Worm (Caenorhabditis elegans): ENCODE results near the gene natc-1.

Gene natc-1

ce11 chrV:8500348-8500747 is 38.2 kb downstream of the natc-1 start (continued):
- TF ChIP-seq B0019.2 (GFP tag; conservative IDR thresholded peaks at IDR 0.05), result peak; percentile 92
- TF ChIP-seq sdz-38 (tag; optimal IDR thresholded peaks at IDR 0.05), result peak; percentile 77
- TF ChIP-seq madf-8 (GFP tag; conservative IDR thresholded peaks at IDR 0.05), result peak; percentile 84
- peak; percentile 98 for TF ChIP-seq Y79H2A.3 (GFP tag; conservative IDR thresholded peaks at IDR 0.05)
- peak; percentile 98 for TF ChIP-seq attf-5 (GFP tag; optimal IDR thresholded peaks at IDR 0.05)
- peak; percentile 55 for TF ChIP-seq F55B11.4 (tag; optimal IDR thresholded peaks at IDR 0.05; ENCODE audit: borderline replicate concordance, insufficient read depth)
- TF ChIP-seq sptf-2 (GFP tag; optimal IDR thresholded peaks at IDR 0.05), result peak; percentile 100
- peak; percentile 98 for TF ChIP-seq ccch-3 (GFP tag; optimal IDR thresholded peaks at IDR 0.05)
- TF ChIP-seq mel-28 (tag; optimal IDR thresholded peaks at IDR 0.05; ENCODE audit: borderline replicate concordance), result peak; percentile 94
- peak; percentile 97 for TF ChIP-seq ZK185.1 (tag; optimal IDR thresholded peaks at IDR 0.05; ENCODE audit: poor library complexity, severe bottlenecking)
- TF ChIP-seq ceh-91 (GFP tag; IDR thresholded peaks at IDR 0.05), result peak; percentile 78
- TF ChIP-seq him-1 (tag; optimal IDR thresholded peaks at IDR 0.05), result peak; percentile 100
- peak; percentile 99 for TF ChIP-seq snpc-3.4 (tag; optimal IDR thresholded peaks at IDR 0.05)
- TF ChIP-seq ceh-27 (GFP tag; optimal IDR thresholded peaks at IDR 0.05), result peak; percentile 99
- peak; percentile 100 for TF ChIP-seq F57A8.1 (GFP tag; optimal IDR thresholded peaks at IDR 0.05)
- TF ChIP-seq hlh-12 (tag; optimal IDR thresholded peaks at IDR 0.05), result peak; percentile 94
- peak; percentile 97 for TF ChIP-seq lin-54 (GFP tag; optimal IDR thresholded peaks at IDR 0.05)
- TF ChIP-seq ztf-22 (GFP tag; optimal IDR thresholded peaks at IDR 0.05), result peak; percentile 99
- TF ChIP-seq D2030.7 (GFP tag; IDR thresholded peaks at IDR 0.05), result peak; percentile 93
- TF ChIP-seq tbx-9 (tag; optimal IDR thresholded peaks at IDR 0.05; ENCODE audit: borderline replicate concordance), result peak; percentile 100
- TF ChIP-seq rcor-1 (GFP tag; IDR thresholded peaks at IDR 0.05), result peak; percentile 98
- TF ChIP-seq tlf-1 (GFP tag; optimal IDR thresholded peaks at IDR 0.05), result peak; percentile 96
- peak; percentile 100 for TF ChIP-seq fkh-3 (tag; optimal IDR thresholded peaks at IDR 0.05)
- TF ChIP-seq F22D6.2 (tag; optimal IDR thresholded peaks at IDR 0.05), result peak; percentile 91
- peak; percentile 100 for TF ChIP-seq F52B5.7 (tag; optimal IDR thresholded peaks at IDR 0.05)
- TF ChIP-seq mcd-1 (GFP tag; IDR thresholded peaks at IDR 0.05), result peak; percentile 93
- TF ChIP-seq snpc-4 (GFP tag; optimal IDR thresholded peaks at IDR 0.05), result peak; percentile 99
- peak; percentile 99 to 100 (median 100) for TF ChIP-seq snpc-4 (tag; optimal IDR thresholded peaks at IDR 0.05)
- peak; percentile 94 for TF ChIP-seq Y53F4B.3 (GFP tag; IDR thresholded peaks at IDR 0.05)
- peak; percentile 93 for TF ChIP-seq C06A6.2 (GFP tag; conservative IDR thresholded peaks at IDR 0.05)
- TF ChIP-seq F10E7.11 (tag; optimal IDR thresholded peaks at IDR 0.05), result peak; percentile 100
- peak; percentile 94 for TF ChIP-seq K12H6.12 (tag; optimal IDR thresholded peaks at IDR 0.05)
- peak; percentile 99 for TF ChIP-seq F57C9.4 (tag; optimal IDR thresholded peaks at IDR 0.05)
- peak; percentile 100 for TF ChIP-seq repo-1 (tag; optimal IDR thresholded peaks at IDR 0.05)
- peak; percentile 28 for TF ChIP-seq unc-62 (GFP tag; optimal IDR thresholded peaks at IDR 0.05)
- TF ChIP-seq hsf-1 (GFP tag; IDR thresholded peaks at IDR 0.05), result peak; percentile 93
- TF ChIP-seq Y67H2A.10 (GFP tag; conservative IDR thresholded peaks at IDR 0.05), result peak; percentile 89
- peak; percentile 82 for TF ChIP-seq lsl-1 (GFP tag; optimal IDR thresholded peaks at IDR 0.05)
- peak; percentile 85 for TF ChIP-seq hlh-26 (GFP tag; conservative IDR thresholded peaks at IDR 0.05)

ce11 chrV:8507324-8507723 is 45.2 kb downstream of the natc-1 start, which contains the start of gene ZK994.6:
TSS of gene ZK994.6 (minus strand) at chrV:8507424.
- no peak for TF ChIP-seq T26A5.8 (tag; optimal IDR thresholded peaks at IDR 0.05)
- no peak for TF ChIP-seq cebp-1 (GFP tag; IDR thresholded peaks at IDR 0.05)
- TF ChIP-seq cebp-1 (tag; optimal IDR thresholded peaks at IDR 0.05), result no peak
- no peak for TF ChIP-seq akir-1 (GFP tag; optimal IDR thresholded peaks at IDR 0.05)
- no peak for TF ChIP-seq attf-6 (GFP tag; IDR thresholded peaks at IDR 0.05)
- TF ChIP-seq ztf-26 (tag; optimal IDR thresholded peaks at IDR 0.05), result no peak

Data from whole organism, young adult.